Fruit fly (Drosophila melanogaster) whole organism, prepupa: ENCODE measurements around the gene Cyp303a1.

Experiments used
- CG11762 ChIP-seq: fragments of 200-800 bp; sonication (Bioruptor generic); optimal IDR thresholded peaks from 3 replicates; lab custom pipeline; 2016; ENCODE audit warnings: missing biosample characterization, missing genetic modification characterization; ENCODE audit not compliant: insufficient read depth
- CG11902 ChIP-seq: fragments of 200-800 bp; sonication (Bioruptor generic); optimal IDR thresholded peaks from 3 replicates; lab custom pipeline; 2016; ENCODE audit warnings: missing biosample characterization, missing genetic modification characterization
- CG16779 ChIP-seq: fragments of 200-800 bp; sonication (Bioruptor generic); optimal IDR thresholded peaks from 3 replicates; lab custom pipeline; 2017; ENCODE audit warnings: missing biosample characterization, mild to moderate bottlenecking, missing genetic modification characterization
- CG6854 ChIP-seq: fragments of 200-800 bp; sonication (Bioruptor generic); optimal IDR thresholded peaks from 2 replicates; lab custom pipeline; 2017; ENCODE audit warnings: missing biosample characterization, mild to moderate bottlenecking, missing genetic modification characterization
- CG7368 ChIP-seq: fragments of 200-800 bp; sonication (Bioruptor generic); optimal IDR thresholded peaks from 3 replicates; lab custom pipeline; 2016; ENCODE audit warnings: missing biosample characterization, missing genetic modification characterization
- CG9139 ChIP-seq: fragments of 200-800 bp; sonication (Bioruptor generic); optimal IDR thresholded peaks from 3 replicates; lab custom pipeline; 2017; ENCODE audit warnings: missing biosample characterization, mild to moderate bottlenecking, missing genetic modification characterization
- Ets96B ChIP-seq: fragments of 200-800 bp; optimal IDR thresholded peaks from 2 replicates; lab custom pipeline; 2019; ENCODE audit warnings: missing biosample characterization, mild to moderate bottlenecking, missing genetic modification characterization, moderate library complexity
- Hr38 ChIP-seq: sonication (Bioruptor generic); optimal IDR thresholded peaks from 2 replicates; lab custom pipeline; 2016; ENCODE audit warnings: missing biosample characterization, missing genetic modification characterization
- Hr39 ChIP-seq: fragments of 200-800 bp; sonication (Bioruptor generic); optimal IDR thresholded peaks from 2 replicates; lab custom pipeline; 2016; ENCODE audit warnings: missing biosample characterization, missing genetic modification characterization
- Sox14 ChIP-seq: fragments of 200-800 bp; sonication (Bioruptor generic); optimal IDR thresholded peaks from 3 replicates; lab custom pipeline; 2016; ENCODE audit warnings: missing biosample characterization, missing genetic modification characterization
- spab ChIP-seq: fragments of 200-800 bp; sonication (Bioruptor generic); optimal IDR thresholded peaks from 2 replicates; lab custom pipeline; 2017; ENCODE audit warnings: missing biosample characterization, mild to moderate bottlenecking, missing genetic modification characterization, missing genetic modification reagents
- vri ChIP-seq: fragments of 200-800 bp; sonication (Bioruptor generic); optimal IDR thresholded peaks from 3 replicates; lab custom pipeline; 2016; ENCODE audit warnings: missing biosample characterization, mild to moderate bottlenecking, missing genetic modification characterization

DNA sequence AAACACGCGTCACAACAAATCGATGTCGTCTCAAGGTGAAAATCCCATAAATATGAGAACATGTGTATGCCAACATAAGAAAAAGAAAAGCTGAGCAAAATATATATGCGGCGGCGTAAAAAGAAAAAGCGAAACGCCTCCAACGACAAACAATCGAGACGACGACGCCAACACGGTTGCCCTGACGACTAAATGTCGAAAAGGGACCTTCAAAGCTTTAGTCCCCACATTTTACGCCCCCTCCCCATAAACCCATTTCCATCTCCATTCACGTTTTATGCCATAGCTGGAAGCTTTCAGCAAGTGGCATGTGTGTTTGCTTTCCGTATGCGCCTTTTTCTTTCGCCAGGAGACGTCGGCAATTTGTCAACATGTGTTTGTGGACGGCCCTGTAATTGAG is 16.1 kb upstream of the Cyp303a1 start:
- TF ChIP-seq Hr39 (GFP tag; lab: Kevin White, UChicago): no peak
- TF ChIP-seq CG16779 (tag; lab: Kevin White, UChicago): no peak
- no peak for TF ChIP-seq CG6854 (GFP tag; lab: Kevin White, UChicago)
- TF ChIP-seq Hr38 (GFP tag; lab: Kevin White, UChicago): no peak
- no peak for TF ChIP-seq Ets96B (tag; lab: Kevin White, UChicago)
- TF ChIP-seq CG11902: no peak
- TF ChIP-seq CG9139 (GFP tag; lab: Kevin White, UChicago): no peak
- TF ChIP-seq CG11762 (GFP tag; lab: Kevin White, UChicago): no peak
- TF ChIP-seq vri (GFP tag; lab: Kevin White, UChicago): no peak
- TF ChIP-seq Sox14: no peak
- TF ChIP-seq spab (GFP tag; lab: Kevin White, UChicago): no peak
- no peak for TF ChIP-seq CG7368
